Fruit fly (Drosophila melanogaster) whole organism, wandering third instar larva: ENCODE data around the gene GluRIIC.

Experiments used
- Abd-B ChIP-seq: fragments of >200 bp; optimal IDR thresholded peaks from 2 replicates; lab custom pipeline; 2017; ENCODE audit warnings: missing biosample characterization, missing genetic modification characterization
- CG32264 ChIP-seq: fragments of 200-800 bp; sonication (Bioruptor generic); optimal IDR thresholded peaks from 2 replicates; lab custom pipeline; 2016; ENCODE audit warnings: missing biosample characterization, missing genetic modification characterization
- CG9705 ChIP-seq: fragments of 200-800 bp; sonication (Bioruptor generic); optimal IDR thresholded peaks from 2 replicates; lab custom pipeline; 2018; ENCODE audit warnings: missing biosample characterization, mild to moderate bottlenecking, missing genetic modification characterization
- CrebA ChIP-seq: fragments of 200-800 bp; sonication (Bioruptor generic); optimal IDR thresholded peaks from 2 replicates; lab custom pipeline; 2016; ENCODE audit warnings: missing biosample characterization, mild to moderate bottlenecking, missing genetic modification characterization, borderline replicate concordance
- Dfd ChIP-seq: fragments of >200 bp; optimal IDR thresholded peaks from 2 replicates; lab custom pipeline; 2017; ENCODE audit warnings: missing biosample characterization, missing genetic modification characterization
- Dif ChIP-seq: fragments of 200-275, 200-300 bp; sonication (Bioruptor generic); optimal IDR thresholded peaks from 2 replicates; lab custom pipeline; 2018; ENCODE audit warnings: missing biosample characterization, missing genetic modification characterization; ENCODE audit not compliant: partially characterized antibody
- GATAd ChIP-seq: sonication (Bioruptor generic); optimal IDR thresholded peaks from 2 replicates; lab custom pipeline; 2016; ENCODE audit warnings: missing biosample characterization, missing genetic modification characterization
- HLH106 ChIP-seq: fragments of 200-800 bp; optimal IDR thresholded peaks from 3 replicates; lab custom pipeline; 2019; ENCODE audit warnings: missing biosample characterization, mild to moderate bottlenecking, missing genetic modification characterization, moderate library complexity
- Hnf4 ChIP-seq: fragments of 200-800 bp; sonication (Bioruptor generic); optimal IDR thresholded peaks from 2 replicates; lab custom pipeline; 2016; ENCODE audit warnings: missing biosample characterization, mild to moderate bottlenecking, missing genetic modification characterization
- Hr78 ChIP-seq: fragments of >200 bp; optimal IDR thresholded peaks from 2 replicates; lab custom pipeline; 2017; ENCODE audit warnings: missing biosample characterization, missing genetic modification characterization
- Hr83 ChIP-seq: fragments of 200-300 bp; sonication (Bioruptor generic); optimal IDR thresholded peaks from 2 replicates; lab custom pipeline; 2016; ENCODE audit warnings: missing biosample characterization, mild to moderate bottlenecking, missing genetic modification characterization, moderate library complexity; ENCODE audit not compliant: poor library complexity, severe bottlenecking
- Jra ChIP-seq: sonication (Bioruptor generic); optimal IDR thresholded peaks from 2 replicates; lab custom pipeline; 2016; ENCODE audit warnings: missing biosample characterization, missing genetic modification characterization
- Mio ChIP-seq: sonication (Bioruptor generic); optimal IDR thresholded peaks from 2 replicates; lab custom pipeline; 2016; ENCODE audit warnings: missing biosample characterization, missing genetic modification characterization
- Myc ChIP-seq: fragments of >200 bp; optimal IDR thresholded peaks from 2 replicates; lab custom pipeline; 2017
- N ChIP-seq: fragments of >200 bp; optimal IDR thresholded peaks from 2 replicates; lab custom pipeline; 2018; ENCODE audit warnings: missing biosample characterization, missing external identifiers, missing genetic modification characterization
- OdsH ChIP-seq: fragments of 200-800 bp; sonication (Bioruptor generic); optimal IDR thresholded peaks from 2 replicates; lab custom pipeline; 2016; ENCODE audit warnings: missing biosample characterization, mild to moderate bottlenecking, missing genetic modification characterization
- Rel ChIP-seq, 2 experiments: fragments of 200-800 bp; sonication (Bioruptor generic) in 1 of 2; optimal IDR thresholded peaks; 2 replicates in 1 of 2; 3 replicates in 1 of 2; lab custom pipeline; 2016 to 2019; ENCODE audit warnings: mild to moderate bottlenecking in 2 of 2, missing biosample characterization in 2 of 2, missing genetic modification characterization in 2 of 2, moderate library complexity in 1 of 2
- Sp1 ChIP-seq: fragments of 200-800 bp; sonication (Bioruptor generic); optimal IDR thresholded peaks from 3 replicates; lab custom pipeline; 2019; ENCODE audit warnings: missing biosample characterization, mild to moderate bottlenecking, missing genetic modification characterization, moderate library complexity
- Vsx2 ChIP-seq: fragments of 200-300, 225-300 bp; sonication (Bioruptor generic); optimal IDR thresholded peaks from 2 replicates; lab custom pipeline; 2018; ENCODE audit warnings: missing biosample characterization, missing genetic modification characterization; ENCODE audit not compliant: partially characterized antibody
- br ChIP-seq: fragments of 200-800 bp; sonication (Bioruptor generic); optimal IDR thresholded peaks from 2 replicates; lab custom pipeline; 2016; ENCODE audit warnings: missing biosample characterization, missing genetic modification characterization
- brk ChIP-seq: fragments of 200-800 bp; sonication (Bioruptor generic); optimal IDR thresholded peaks from 2 replicates; lab custom pipeline; 2016; ENCODE audit warnings: missing biosample characterization, mild to moderate bottlenecking, missing genetic modification characterization
- dl ChIP-seq, 2 experiments: fragments of 175-275, 200-275 bp in 1 of 2; fragments of 200-275 bp in 1 of 2; sonication (Bioruptor generic); optimal IDR thresholded peaks; lab custom pipeline; 2018; ENCODE audit warnings: mild to moderate bottlenecking in 2 of 2, missing biosample characterization in 2 of 2, missing genetic modification characterization in 2 of 2, moderate library complexity in 2 of 2; ENCODE audit not compliant: partially characterized antibody in 2 of 2, insufficient read depth in 1 of 2
- dmrt93B ChIP-seq: fragments of 200-800 bp; sonication (Bioruptor generic); optimal IDR thresholded peaks from 2 replicates; lab custom pipeline; 2018; ENCODE audit warnings: missing biosample characterization, mild to moderate bottlenecking, missing genetic modification characterization
- dsf ChIP-seq: sonication (Bioruptor generic); optimal IDR thresholded peaks from 2 replicates; lab custom pipeline; 2016; ENCODE audit warnings: missing biosample characterization, missing genetic modification characterization, borderline replicate concordance
- ey ChIP-seq: fragments of 200-800 bp; sonication (Bioruptor generic); optimal IDR thresholded peaks from 2 replicates; lab custom pipeline; 2016; ENCODE audit warnings: missing biosample characterization, missing genetic modification characterization
- foxo ChIP-seq, 2 experiments: fragments of 200-800 bp; sonication (Bioruptor generic); optimal IDR thresholded peaks; 2 replicates in 1 of 2; 3 replicates in 1 of 2; lab custom pipeline; 2016 to 2017; ENCODE audit warnings: missing biosample characterization in 2 of 2, missing genetic modification characterization in 2 of 2
- fru ChIP-seq: fragments of 200-800 bp; sonication (Bioruptor generic); optimal IDR thresholded peaks from 3 replicates; lab custom pipeline; 2016; ENCODE audit warnings: missing biosample characterization, mild to moderate bottlenecking, missing genetic modification characterization
- h ChIP-seq: fragments of 200-800 bp; sonication (Bioruptor generic); optimal IDR thresholded peaks from 3 replicates; lab custom pipeline; 2016; ENCODE audit warnings: missing biosample characterization, mild to moderate bottlenecking, missing genetic modification characterization
- jim ChIP-seq: fragments of 175-275, 200-325 bp; sonication (Bioruptor generic); optimal IDR thresholded peaks from 2 replicates; lab custom pipeline; 2016; ENCODE audit warnings: missing biosample characterization, mild to moderate bottlenecking, missing genetic modification characterization
- lola ChIP-seq: fragments of >200 bp; optimal IDR thresholded peaks from 2 replicates; lab custom pipeline; 2017; ENCODE audit warnings: missing biosample characterization, missing genetic modification characterization
- pan ChIP-seq: fragments of >200 bp; optimal IDR thresholded peaks from 2 replicates; lab custom pipeline; 2017
- psq ChIP-seq: fragments of 200-800 bp; sonication (Bioruptor generic); optimal IDR thresholded peaks from 3 replicates; lab custom pipeline; 2017; ENCODE audit warnings: missing biosample characterization, mild to moderate bottlenecking, missing genetic modification characterization, moderate library complexity
- rgr ChIP-seq: fragments of 200-800 bp; sonication (Bioruptor generic); optimal IDR thresholded peaks from 3 replicates; lab custom pipeline; 2016; ENCODE audit warnings: missing biosample characterization, mild to moderate bottlenecking, missing genetic modification characterization
- sage ChIP-seq: fragments of 200-800 bp; sonication (Bioruptor generic); optimal IDR thresholded peaks from 2 replicates; lab custom pipeline; 2016; ENCODE audit warnings: missing biosample characterization, mild to moderate bottlenecking, missing genetic modification characterization
- sv ChIP-seq: fragments of 200-800 bp; sonication (Bioruptor generic); optimal IDR thresholded peaks from 3 replicates; lab custom pipeline; 2016; ENCODE audit warnings: missing biosample characterization, missing genetic modification characterization
- tai ChIP-seq: sonication (Bioruptor generic); optimal IDR thresholded peaks from 2 replicates; lab custom pipeline; 2016; ENCODE audit warnings: missing biosample characterization, missing genetic modification characterization
- usp ChIP-seq: fragments of >200 bp; optimal IDR thresholded peaks from 2 replicates; lab custom pipeline; 2017; ENCODE audit warnings: missing biosample characterization, missing genetic modification characterization
- woc ChIP-seq: sonication (Bioruptor generic); optimal IDR thresholded peaks from 2 replicates; lab custom pipeline; 2016; ENCODE audit warnings: missing biosample characterization, mild to moderate bottlenecking, missing genetic modification characterization

Gene GluRIIC

DNA sequence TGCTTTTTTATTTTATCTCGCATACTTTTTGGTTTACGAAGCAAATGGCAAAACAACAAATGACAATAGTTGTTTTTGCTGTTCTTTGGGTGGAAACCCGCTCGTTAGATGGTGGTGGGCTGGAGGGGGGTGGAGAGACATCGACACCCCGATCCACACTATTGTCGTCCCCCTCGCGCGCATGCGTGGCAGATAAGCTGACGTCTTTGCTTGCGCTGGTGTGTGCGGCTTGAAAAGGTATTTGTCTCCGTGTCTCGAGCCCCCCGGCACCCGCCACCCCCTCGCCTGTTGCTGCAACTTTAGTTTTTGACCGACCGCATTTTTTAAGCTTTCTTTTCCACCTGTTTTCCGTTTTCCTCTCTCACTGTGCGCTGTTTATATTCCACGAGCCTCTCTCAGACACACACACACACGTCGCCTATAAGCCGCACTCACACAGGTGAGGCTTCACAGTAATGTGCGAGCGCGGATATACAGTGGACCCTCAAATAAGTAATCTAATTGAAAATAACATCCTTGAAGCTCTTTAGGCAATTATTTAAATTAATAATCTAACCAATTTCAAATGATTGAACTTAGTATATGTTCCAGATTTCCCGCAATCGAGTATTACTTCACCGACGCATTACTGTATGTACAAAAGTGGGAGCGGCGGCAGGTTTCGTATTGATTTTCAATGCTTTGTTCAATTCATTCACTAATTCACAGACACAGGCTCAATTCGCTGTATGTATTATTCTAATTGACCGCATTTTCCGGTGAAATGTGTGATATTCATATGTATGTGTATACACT lies 46.7 kb upstream of the GluRIIC start:
- TF ChIP-seq Rel (GFP tag; optimal IDR thresholded peaks at IDR 0.05; lab: Kevin White, UChicago) (peak; percentile 46), Rel (tag; optimal IDR thresholded peaks at IDR 0.05; lab: Kevin White, UChicago) (peak; percentile 82), OdsH (GFP tag; lab: Kevin White, UChicago) (peak; percentile 96), dsf (GFP tag; lab: Kevin White, UChicago) (peak; percentile 75), Myc (lab: Kevin White, UChicago) (no peak), Dfd (GFP tag; lab: Kevin White, UChicago) (peak; percentile 43), Jra (GFP tag; lab: Kevin White, UChicago) (peak; percentile 88), psq (GFP tag; lab: Kevin White, UChicago) (peak; percentile 91), CG32264 (peak; percentile 95), CG9705 (peak; percentile 95), HLH106 (tag; lab: Kevin White, UChicago) (peak; percentile 97), woc (GFP tag; lab: Kevin White, UChicago) (peak; percentile 94), Mio (GFP tag; lab: Kevin White, UChicago) (peak; percentile 74), jim (GFP tag; lab: Kevin White, UChicago) (peak; percentile 62), dmrt93B (peak; percentile 92), fru (GFP tag; lab: Kevin White, UChicago) (peak; percentile 99), dl (GFP tag; optimal IDR thresholded peaks at IDR 0.05; lab: Kevin White, UChicago; ENCODE audit: insufficient read depth in 1 of 2, partially characterized antibody in 2 of 2) (no peak), pan (no peak), foxo (GFP tag; optimal IDR thresholded peaks at IDR 0.05; lab: Kevin White, UChicago) (peak; percentile 83 to 97), lola (GFP tag; lab: Kevin White, UChicago) (no peak), sv (GFP tag; lab: Kevin White, UChicago) (peak; percentile 92), Vsx2 (GFP tag; lab: Kevin White, UChicago) (no peak), usp (no peak), Sp1 (GFP tag; lab: Kevin White, UChicago) (peak; percentile 95), CrebA (peak; percentile 75), Dif (GFP tag; lab: Kevin White, UChicago) (no peak), h (GFP tag; lab: Kevin White, UChicago) (peak; percentile 98), N (no peak), brk (peak; percentile 92), rgr (GFP tag; lab: Kevin White, UChicago) (peak; percentile 97), Hr78 (GFP tag; lab: Kevin White, UChicago) (no peak), br (peak; percentile 97), GATAd (GFP tag; lab: Kevin White, UChicago) (peak; percentile 86), ey (GFP tag; lab: Kevin White, UChicago) (peak; percentile 98), Abd-B (GFP tag; lab: Kevin White, UChicago) (no peak), Hnf4 (GFP tag; lab: Kevin White, UChicago) (peak; percentile 97), tai (peak; percentile 95), Hr83 (GFP tag; lab: Kevin White, UChicago) (peak; percentile 75), sage (GFP tag; lab: Kevin White, UChicago) (peak; percentile 97)

dm6 chr2L:867899-868605 lies 45.8 kb upstream of the GluRIIC start, which contains the start of gene aru:
aru (minus strand) TSS chr2L:868354.
- no peak for TF ChIP-seq Vsx2 (GFP tag; lab: Kevin White, UChicago)
- TF ChIP-seq Sp1 (GFP tag; lab: Kevin White, UChicago): peak; percentile 30
- TF ChIP-seq N: no peak
- no peak for TF ChIP-seq CG32264
- no peak for TF ChIP-seq Rel (GFP tag; optimal IDR thresholded peaks at IDR 0.05; lab: Kevin White, UChicago)
- TF ChIP-seq Rel (tag; optimal IDR thresholded peaks at IDR 0.05; lab: Kevin White, UChicago): peak; percentile 6
- TF ChIP-seq woc (GFP tag; lab: Kevin White, UChicago): peak; percentile 36
- TF ChIP-seq HLH106 (tag; lab: Kevin White, UChicago): peak; percentile 43
- peak; percentile 2 for TF ChIP-seq rgr (GFP tag; lab: Kevin White, UChicago)
- peak; percentile 19 for TF ChIP-seq Hr83 (GFP tag; lab: Kevin White, UChicago)
- peak; percentile 43 for TF ChIP-seq Hnf4 (GFP tag; lab: Kevin White, UChicago)
- TF ChIP-seq h (GFP tag; lab: Kevin White, UChicago): peak; percentile 48
- peak; percentile 21 for TF ChIP-seq sage (GFP tag; lab: Kevin White, UChicago)
- TF ChIP-seq brk: peak; percentile 37
- TF ChIP-seq br: no peak
- TF ChIP-seq Mio (GFP tag; lab: Kevin White, UChicago): no peak
- TF ChIP-seq foxo (GFP tag; optimal IDR thresholded peaks at IDR 0.05; lab: Kevin White, UChicago): no peak
- TF ChIP-seq dl (GFP tag; optimal IDR thresholded peaks at IDR 0.05; lab: Kevin White, UChicago; ENCODE audit: insufficient read depth in 1 of 2, partially characterized antibody in 2 of 2): peak in 1 of 2 experiments; percentile 56
- peak; percentile 38 for TF ChIP-seq psq (GFP tag; lab: Kevin White, UChicago)
- TF ChIP-seq ey (GFP tag; lab: Kevin White, UChicago): no peak
- no peak for TF ChIP-seq Abd-B (GFP tag; lab: Kevin White, UChicago)
- TF ChIP-seq pan: no peak
- TF ChIP-seq Dif (GFP tag; lab: Kevin White, UChicago): peak; percentile 82
- TF ChIP-seq fru (GFP tag; lab: Kevin White, UChicago): peak; percentile 68
- TF ChIP-seq, all 38 proteins: peak for 14
